Worm (Caenorhabditis elegans): ENCODE data around the gene nhr-132.

Gene nhr-132

ce11 chrV:547980-548379, 13.7 kb downstream of the nhr-132 start, which contains the start of gene C14C6.6:
Gene C14C6.6, minus strand, starts transcription at chrV:548080.
- TF ChIP-seq Y53G8AR.9 (GFP tag; conservative IDR thresholded peaks at IDR 0.05) (no peak), F55B11.4 (tag; optimal IDR thresholded peaks at IDR 0.05; ENCODE audit: borderline replicate concordance, insufficient read depth) (no peak), snpc-4 (GFP tag; optimal IDR thresholded peaks at IDR 0.05) (no peak), snpc-4 (tag; optimal IDR thresholded peaks at IDR 0.05) (no peak), xnd-1 (tag; optimal IDR thresholded peaks at IDR 0.05) (no peak), ztf-26 (tag; optimal IDR thresholded peaks at IDR 0.05) (no peak), nfyb-1 (GFP tag; IDR thresholded peaks at IDR 0.05) (no peak), F49E8.2 (tag; optimal IDR thresholded peaks at IDR 0.05; ENCODE audit: insufficient read depth) (no peak), hlh-12 (tag; optimal IDR thresholded peaks at IDR 0.05) (no peak), dpl-1 (GFP tag; optimal IDR thresholded peaks at IDR 0.05) (no peak), mcd-1 (GFP tag; IDR thresholded peaks at IDR 0.05) (no peak), ceh-40 (GFP tag; IDR thresholded peaks at IDR 0.05) (no peak)

- TF ChIP-seq bed-1 (GFP tag; IDR thresholded peaks at IDR 0.05) (no peak), ztf-28 (GFP tag; IDR thresholded peaks at IDR 0.05) (no peak), hsf-1 (GFP tag; IDR thresholded peaks at IDR 0.05) (no peak), F37B4.10 (GFP tag; IDR thresholded peaks at IDR 0.05) (no peak), K11D2.4 (GFP tag; IDR thresholded peaks at IDR 0.05) (no peak), lin-40 (tag; optimal IDR thresholded peaks at IDR 0.05) (no peak), athp-1 (tag; optimal IDR thresholded peaks at IDR 0.05) (no peak), attf-3 (GFP tag; conservative IDR thresholded peaks at IDR 0.05) (no peak), rcor-1 (GFP tag; IDR thresholded peaks at IDR 0.05) (no peak)
Observed at ce11 chrV:552406-552805, 18.2 kb downstream of the nhr-132 start.

ce11 chrV:553067-553466, 18.8 kb downstream of the nhr-132 start, which contains the start of gene C14C6.8:
Gene C14C6.8, minus strand, starts transcription at chrV:553167.
- TF ChIP-seq egl-44 (GFP tag; IDR thresholded peaks at IDR 0.05) (no peak), nfya-1 (tag; optimal IDR thresholded peaks at IDR 0.05; ENCODE audit: borderline replicate concordance, insufficient read depth) (no peak), T07F8.4 (tag; optimal IDR thresholded peaks at IDR 0.05) (no peak), let-526 (GFP tag; IDR thresholded peaks at IDR 0.05) (no peak), akir-1 (GFP tag; optimal IDR thresholded peaks at IDR 0.05) (no peak), zim-3 (tag; optimal IDR thresholded peaks at IDR 0.05) (no peak)

ce11 chrV:556055-556454, 21.8 kb downstream of the nhr-132 start, which contains the start of gene srx-8:
Gene srx-8, minus strand, starts transcription at chrV:556155.
- TF ChIP-seq sptf-2 (GFP tag; optimal IDR thresholded peaks at IDR 0.05) (no peak), ztf-26 (tag; optimal IDR thresholded peaks at IDR 0.05) (no peak), ceh-40 (GFP tag; IDR thresholded peaks at IDR 0.05) (no peak), snpc-1.3 (tag; optimal IDR thresholded peaks at IDR 0.05; ENCODE audit: insufficient read depth) (no peak), ets-4 (GFP tag; optimal IDR thresholded peaks at IDR 0.05) (no peak), C06A6.2 (GFP tag; conservative IDR thresholded peaks at IDR 0.05) (no peak), snpc-4 (GFP tag; optimal IDR thresholded peaks at IDR 0.05) (no peak), snpc-4 (tag; optimal IDR thresholded peaks at IDR 0.05) (no peak), rec-8 (tag; optimal IDR thresholded peaks at IDR 0.05) (no peak), unc-62 (GFP tag; optimal IDR thresholded peaks at IDR 0.05) (no peak), egl-18 (GFP tag; IDR thresholded peaks at IDR 0.05) (no peak), sea-2 (GFP tag; IDR thresholded peaks at IDR 0.05) (no peak), rcor-1 (GFP tag; IDR thresholded peaks at IDR 0.05) (no peak), nhr-179 (tag; optimal IDR thresholded peaks at IDR 0.05) (no peak), B0261.1 (tag; optimal IDR thresholded peaks at IDR 0.05) (no peak), Y53F4B.3 (GFP tag; IDR thresholded peaks at IDR 0.05) (no peak)

Measured in whole organism, young adult.